Worm (Caenorhabditis elegans) whole organism, L2 larva: ENCODE data around the gene F25B4.8.

Experiments used
- C34F6.9 ChIP-seq: fragments of 150-350 bp; optimal IDR thresholded peaks from 2 replicates; lab custom pipeline; 2014; ENCODE audit warnings: missing biosample characterization, missing genetic modification characterization
- ZK546.5 ChIP-seq: sonication (generic microtip); optimal IDR thresholded peaks from 2 replicates; lab custom pipeline; 2017; ENCODE audit warnings: missing biosample characterization, missing genetic modification characterization
- aly-2 ChIP-seq: fragments of 150-350 bp; optimal IDR thresholded peaks from 2 replicates; lab custom pipeline; 2014; ENCODE audit warnings: missing biosample characterization, missing genetic modification characterization
- ama-1 ChIP-seq: fragments of 150-350 bp; optimal IDR thresholded peaks from 2 replicates; lab custom pipeline; 2018; ENCODE audit warnings: inconsistent platforms
- dmd-4 ChIP-seq: sonication (generic microtip); optimal IDR thresholded peaks from 2 replicates; lab custom pipeline; 2017; ENCODE audit warnings: missing biosample characterization, missing genetic modification characterization
- egl-27 ChIP-seq: sonication (generic microtip); optimal IDR thresholded peaks from 3 replicates; lab custom pipeline; 2017; ENCODE audit warnings: missing biosample characterization, missing genetic modification reagents, missing genetic modification characterization
- elt-1 ChIP-seq: fragments of 150-350 bp; optimal IDR thresholded peaks from 2 replicates; lab custom pipeline; 2014; ENCODE audit warnings: missing biosample characterization, missing genetic modification characterization
- lsy-2 ChIP-seq, 2 experiments: fragments of 150-350 bp in 1 of 2; sonication (generic microtip) in 1 of 2; optimal IDR thresholded peaks; 2 replicates each; lab custom pipeline; 2014 to 2017; ENCODE audit warnings: missing biosample characterization in 2 of 2, missing genetic modification characterization in 2 of 2
- nhr-237 ChIP-seq: fragments of 150-350 bp; optimal IDR thresholded peaks from 2 replicates; lab custom pipeline; 2014; ENCODE audit warnings: missing biosample characterization, missing genetic modification characterization
- ztf-1 ChIP-seq: fragments of 200-800 bp; sonication (Bioruptor generic); conservative IDR thresholded peaks from 2 replicates; pipeline ENCODE4 v1.3.6; 2022; ENCODE audit warnings: missing genetic modification characterization, missing compliant biosample characterization
- ztf-11 ChIP-seq: sonication (generic microtip); optimal IDR thresholded peaks from 2 replicates; lab custom pipeline; 2017; ENCODE audit warnings: missing biosample characterization, missing genetic modification characterization

ce11 chrV:5682530-5682929 lies 9.0 kb downstream of the F25B4.8 start, which contains the start of gene prp-39:
- TF ChIP-seq aly-2 (no peak), C34F6.9 (tag; lab: Kevin White, UChicago) (no peak), egl-27 (tag; lab: Kevin White, UChicago) (no peak), ama-1 (lab: Kevin White, UChicago) (no peak), ztf-11 (tag; lab: Kevin White, UChicago) (no peak), elt-1 (no peak), ZK546.5 (no peak), dmd-4 (no peak), lsy-2 (tag; optimal IDR thresholded peaks at IDR 0.05; lab: Kevin White, UChicago) (no peak), nhr-237 (tag; lab: Kevin White, UChicago) (no peak), ztf-1 (no peak)
